Fruit fly (Drosophila melanogaster) S2 (cell line): ENCODE measurements around the gene yellow-k.

Experiments used
- CG8478 ChIP-seq: fragments of >200 bp; optimal IDR thresholded peaks from 2 replicates; lab custom pipeline; 2018
- CTCF ChIP-seq, 2 experiments: fragments of >200 bp; optimal IDR thresholded peaks; 2 replicates each; lab custom pipeline; 2018

DNA sequence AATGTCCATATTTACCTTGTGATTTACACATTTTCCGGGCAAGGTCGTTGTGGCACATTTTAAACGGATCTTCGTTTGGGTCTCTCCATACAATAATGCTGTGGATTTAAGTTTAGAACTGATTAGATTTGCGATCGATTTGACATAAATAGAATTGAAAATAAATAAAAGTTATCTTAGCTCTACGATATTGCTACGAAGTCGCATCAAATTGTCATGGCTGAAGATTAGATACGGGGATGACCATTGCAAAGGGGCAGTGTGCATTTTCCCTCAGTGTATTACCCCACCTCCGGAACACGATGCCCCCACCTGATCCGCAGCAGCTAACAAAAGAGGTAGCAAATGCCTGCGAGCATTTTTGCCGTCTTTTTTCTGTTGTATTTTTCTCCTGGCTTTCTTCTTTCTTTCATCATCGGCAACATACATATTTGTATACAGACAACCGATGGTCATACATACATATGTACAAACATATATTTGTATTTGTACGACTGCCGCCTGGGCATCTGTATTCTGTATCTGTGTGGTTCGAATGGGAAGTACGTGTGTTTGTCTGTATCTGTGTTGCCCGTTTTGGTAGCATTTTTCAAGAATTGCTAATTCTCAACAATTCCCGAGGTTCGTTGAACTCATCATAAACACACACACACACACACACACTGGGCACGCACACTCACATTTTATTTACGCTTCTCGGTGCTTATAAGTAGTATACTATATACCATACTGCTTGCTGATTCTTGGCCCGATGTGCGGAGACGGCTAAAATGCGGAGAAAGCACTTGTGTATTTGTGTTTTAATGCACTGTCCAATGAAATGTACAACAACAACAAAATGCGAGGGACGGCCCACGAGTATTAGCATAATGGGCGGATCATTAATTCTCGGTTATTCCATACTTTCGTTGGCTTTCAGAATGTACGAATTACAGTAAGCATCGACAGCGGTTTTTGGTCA is 24.3 kb downstream of the yellow-k start:
- TF ChIP-seq CTCF (optimal IDR thresholded peaks at IDR 0.05; lab: Kevin White, UChicago), result no peak
- TF ChIP-seq CG8478, result no peak
